Fruit fly (Drosophila melanogaster) whole organism, embryonic: ENCODE data around the gene Ilp6.
A peak's percentile ranks its signal among the peaks of the same experiment; 100 is the strongest.

Source experiments
- Ada2b ChIP-seq: fragments of 200-800 bp; sonication (Bioruptor generic); IDR thresholded peaks from 2 replicates; pipeline ENCODE4 v1.3.6; 2022; ENCODE audit warnings: missing biosample characterization, missing genetic modification characterization
- Bgb ChIP-seq: fragments of 200-800 bp; sonication (Bioruptor generic); IDR thresholded peaks from 2 replicates; pipeline ENCODE4 v1.3.6; 2022; ENCODE audit warnings: missing biosample characterization, missing genetic modification characterization; ENCODE audit not compliant: partially characterized antibody
- Blimp-1 ChIP-seq: fragments of 200-800 bp; sonication (Bioruptor generic); optimal IDR thresholded peaks from 3 replicates; lab custom pipeline; 2018; ENCODE audit warnings: missing biosample characterization, missing genetic modification characterization, mild to moderate bottlenecking, moderate library complexity, missing genetic modification reagents
- CG12659 ChIP-seq: fragments of 200-800 bp; sonication (Bioruptor generic); optimal IDR thresholded peaks from 3 replicates; lab custom pipeline; 2017; ENCODE audit warnings: mild to moderate bottlenecking, missing biosample characterization, missing genetic modification reagents, missing genetic modification characterization
- CG12942 ChIP-seq: fragments of 200-800 bp; sonication (Bioruptor generic); optimal IDR thresholded peaks from 3 replicates; lab custom pipeline; 2016; ENCODE audit warnings: missing biosample characterization, missing genetic modification characterization
- CG16863 ChIP-seq: fragments of 200-800 bp; sonication (Bioruptor generic); optimal IDR thresholded peaks from 3 replicates; lab custom pipeline; 2016; ENCODE audit warnings: missing biosample characterization, missing genetic modification characterization
- CG17802 ChIP-seq: fragments of 200-800 bp; sonication (Bioruptor generic); optimal IDR thresholded peaks from 2 replicates; lab custom pipeline; 2018; ENCODE audit warnings: missing biosample characterization, mild to moderate bottlenecking, missing genetic modification characterization, moderate library complexity
- CG17829 ChIP-seq: fragments of 200-800 bp; optimal IDR thresholded peaks from 2 replicates; lab custom pipeline; 2019; ENCODE audit warnings: missing biosample characterization, mild to moderate bottlenecking, missing genetic modification characterization, moderate library complexity
- CG18619 ChIP-seq: fragments of 200-800 bp; sonication (Bioruptor generic); optimal IDR thresholded peaks from 3 replicates; lab custom pipeline; 2017; ENCODE audit warnings: missing biosample characterization, mild to moderate bottlenecking, missing genetic modification characterization
- CG2712 ChIP-seq: fragments of 200-800 bp; optimal IDR thresholded peaks from 3 replicates; lab custom pipeline; 2019; ENCODE audit warnings: missing biosample characterization, mild to moderate bottlenecking, missing genetic modification characterization, moderate library complexity
- CG6689 ChIP-seq: fragments of 200-800 bp; sonication (Bioruptor generic); IDR thresholded peaks from 2 replicates; pipeline ENCODE4 v1.3.6; 2022; ENCODE audit warnings: missing biosample characterization, missing genetic modification characterization
- CG6854 ChIP-seq: fragments of 200-800 bp; sonication (Bioruptor generic); optimal IDR thresholded peaks from 3 replicates; lab custom pipeline; 2017; ENCODE audit warnings: missing biosample characterization, mild to moderate bottlenecking, missing genetic modification characterization
- CG8765 ChIP-seq: fragments of 200-800 bp; sonication (Bioruptor generic); IDR thresholded peaks from 2 replicates; pipeline ENCODE4 v1.3.6; 2022; ENCODE audit warnings: missing biosample characterization, missing genetic modification characterization
- CG8924 ChIP-seq: fragments of 200-800 bp; optimal IDR thresholded peaks from 3 replicates; lab custom pipeline; 2019; ENCODE audit warnings: missing biosample characterization, mild to moderate bottlenecking, missing genetic modification characterization, moderate library complexity
- CG9437 ChIP-seq: fragments of 200-800 bp; sonication (Bioruptor generic); optimal IDR thresholded peaks from 2 replicates; lab custom pipeline; 2018; ENCODE audit warnings: missing biosample characterization, mild to moderate bottlenecking, missing genetic modification characterization
- CG9797 ChIP-seq: fragments of 200-800 bp; sonication (Bioruptor generic); optimal IDR thresholded peaks from 3 replicates; lab custom pipeline; 2018; ENCODE audit warnings: missing biosample characterization, mild to moderate bottlenecking, missing genetic modification characterization
- Dad ChIP-seq: fragments of 200-800 bp; sonication (Bioruptor generic); optimal IDR thresholded peaks from 3 replicates; lab custom pipeline; 2016; ENCODE audit warnings: missing biosample characterization, missing genetic modification characterization
- Drgx ChIP-seq: fragments of 200-800 bp; sonication (Bioruptor generic); IDR thresholded peaks from 2 replicates; pipeline ENCODE4 v1.3.6; 2022; ENCODE audit warnings: missing biosample characterization, missing genetic modification characterization
- Gsc ChIP-seq: fragments of 200-800 bp; sonication (Bioruptor generic); IDR thresholded peaks from 2 replicates; pipeline ENCODE4 v1.3.6; 2022; ENCODE audit warnings: missing biosample characterization, missing genetic modification characterization
- Hey ChIP-seq: fragments of 200-800 bp; sonication (Bioruptor generic); optimal IDR thresholded peaks from 3 replicates; lab custom pipeline; 2018; ENCODE audit warnings: missing biosample characterization, mild to moderate bottlenecking, missing genetic modification characterization
- HmgZ ChIP-seq: fragments of 200-800 bp; sonication (Bioruptor generic); optimal IDR thresholded peaks from 2 replicates; lab custom pipeline; 2018; ENCODE audit warnings: missing biosample characterization, mild to moderate bottlenecking, missing genetic modification characterization
- Lhr ChIP-seq: fragments of 200-800 bp; sonication (Bioruptor generic); optimal IDR thresholded peaks from 3 replicates; lab custom pipeline; 2017; ENCODE audit warnings: mild to moderate bottlenecking, missing biosample characterization, missing genetic modification reagents, missing genetic modification characterization
- Med ChIP-seq: fragments of 200-800 bp; sonication (Bioruptor generic); peaks from one replicate; lab custom pipeline; 2016; ENCODE audit warnings: missing biosample characterization, missing genetic modification characterization, mild to moderate bottlenecking, inconsistent platforms, moderate library complexity
- Meics ChIP-seq: fragments of 200-800 bp; sonication (Bioruptor generic); optimal IDR thresholded peaks from 2 replicates; lab custom pipeline; 2017; ENCODE audit warnings: missing biosample characterization, mild to moderate bottlenecking, missing genetic modification characterization
- Mes4 ChIP-seq: fragments of 200-800 bp; sonication (Bioruptor generic); optimal IDR thresholded peaks from 2 replicates; lab custom pipeline; 2016; ENCODE audit warnings: missing biosample characterization, missing genetic modification characterization
- Mrtf ChIP-seq: fragments of 200-800 bp; sonication (Bioruptor generic); IDR thresholded peaks from 3 replicates; pipeline ENCODE4 v1.3.6; 2022; ENCODE audit warnings: missing biosample characterization, missing genetic modification characterization
- Myb ChIP-seq: fragments of 200-800 bp; sonication (Bioruptor generic); optimal IDR thresholded peaks from 2 replicates; lab custom pipeline; 2016; ENCODE audit warnings: missing biosample characterization, missing genetic modification characterization
- Side ChIP-seq: fragments of 200-800 bp; sonication (Bioruptor generic); optimal IDR thresholded peaks from 2 replicates; lab custom pipeline; 2016; ENCODE audit warnings: missing biosample characterization, missing genetic modification characterization
- Sox102F ChIP-seq: fragments of 200-800 bp; sonication (Bioruptor generic); optimal IDR thresholded peaks from 2 replicates; lab custom pipeline; 2018; ENCODE audit warnings: missing biosample characterization, mild to moderate bottlenecking, missing genetic modification characterization, moderate library complexity
- Trl ChIP-seq, 3 experiments: fragments of >200 bp in 2 of 3; fragments of 200-800 bp in 1 of 3; sonication (Bioruptor generic) in 1 of 3; optimal IDR thresholded peaks; 2 replicates in 1 of 3; 3 replicates in 2 of 3; lab custom pipeline; 2016 to 2017; ENCODE audit warnings: missing biosample characterization in 1 of 3, missing genetic modification characterization in 1 of 3
- az2 ChIP-seq: fragments of 200-800 bp; sonication (Bioruptor generic); optimal IDR thresholded peaks from 3 replicates; lab custom pipeline; 2016; ENCODE audit warnings: missing biosample characterization, missing genetic modification characterization
- bsh ChIP-seq, 2 experiments: fragments of 200-800 bp; sonication (Bioruptor generic); optimal IDR thresholded peaks; 2 replicates each; lab custom pipeline; 2017 to 2018; ENCODE audit warnings: mild to moderate bottlenecking in 2 of 2, missing biosample characterization in 2 of 2, missing genetic modification characterization in 2 of 2, moderate library complexity in 1 of 2
- dmrt11E ChIP-seq: fragments of 200-800 bp; sonication (Bioruptor generic); optimal IDR thresholded peaks from 3 replicates; lab custom pipeline; 2018; ENCODE audit warnings: missing biosample characterization, mild to moderate bottlenecking, missing genetic modification characterization, moderate library complexity
- dmrt99B ChIP-seq: fragments of 200-800 bp; sonication (Bioruptor generic); optimal IDR thresholded peaks from 2 replicates; lab custom pipeline; 2018; ENCODE audit warnings: missing biosample characterization, mild to moderate bottlenecking, missing genetic modification characterization, moderate library complexity
- en ChIP-seq: fragments of 200-800 bp; sonication (Bioruptor generic); optimal IDR thresholded peaks from 2 replicates; lab custom pipeline; 2016; ENCODE audit warnings: missing biosample characterization, missing genetic modification characterization
- ewg ChIP-seq: fragments of 200-800 bp; sonication (Bioruptor generic); optimal IDR thresholded peaks from 3 replicates; lab custom pipeline; 2017; ENCODE audit warnings: mild to moderate bottlenecking, missing biosample characterization, missing genetic modification reagents, missing genetic modification characterization
- fd3F ChIP-seq: fragments of 200-800 bp; sonication (Bioruptor generic); optimal IDR thresholded peaks from 2 replicates; lab custom pipeline; 2018; ENCODE audit warnings: missing biosample characterization, mild to moderate bottlenecking, missing genetic modification characterization, moderate library complexity
- h ChIP-seq: fragments of >200 bp; optimal IDR thresholded peaks from 2 replicates; lab custom pipeline; 2017
- hth ChIP-seq: fragments of >200 bp; optimal IDR thresholded peaks from 2 replicates; lab custom pipeline; 2017; ENCODE audit warnings: inconsistent platforms
- jing ChIP-seq: fragments of 200-800 bp; sonication (Bioruptor generic); optimal IDR thresholded peaks from 2 replicates; lab custom pipeline; 2018; ENCODE audit warnings: missing biosample characterization, mild to moderate bottlenecking, missing genetic modification characterization
- kay ChIP-seq: fragments of 200-800 bp; sonication (Bioruptor generic); optimal IDR thresholded peaks from 2 replicates; lab custom pipeline; 2016; ENCODE audit warnings: missing biosample characterization, missing genetic modification characterization
- kni ChIP-seq: fragments of 200-800 bp; sonication (Bioruptor generic); optimal IDR thresholded peaks from 3 replicates; lab custom pipeline; 2017; ENCODE audit warnings: mild to moderate bottlenecking, missing biosample characterization, missing genetic modification reagents, missing genetic modification characterization
- lab ChIP-seq: fragments of 200-800 bp; sonication (Bioruptor generic); optimal IDR thresholded peaks from 3 replicates; lab custom pipeline; 2017; ENCODE audit warnings: missing biosample characterization, missing genetic modification characterization, mild to moderate bottlenecking, moderate library complexity, missing genetic modification reagents
- lmd ChIP-seq: fragments of 200-800 bp; sonication (Bioruptor generic); IDR thresholded peaks from 2 replicates; pipeline ENCODE4 v1.3.6; 2022; ENCODE audit warnings: missing biosample characterization, missing genetic modification characterization
- nmo ChIP-seq: fragments of 200-800 bp; sonication (Bioruptor generic); optimal IDR thresholded peaks from 2 replicates; lab custom pipeline; 2018; ENCODE audit warnings: missing biosample characterization, mild to moderate bottlenecking, missing genetic modification characterization, moderate library complexity
- org-1 ChIP-seq: fragments of 200-800 bp; sonication (Bioruptor generic); optimal IDR thresholded peaks from 2 replicates; lab custom pipeline; 2017; ENCODE audit warnings: missing biosample characterization, missing genetic modification characterization
- prd ChIP-seq, 3 experiments: fragments of >200 bp in 2 of 3; fragments of 200-800 bp in 1 of 3; sonication (Bioruptor generic) in 1 of 3; optimal IDR thresholded peaks in 2 of 3; IDR thresholded peaks in 1 of 3; 2 replicates in 2 of 3; 3 replicates in 1 of 3; pipeline versions ENCODE4 v1.3.6 to Lab custom; 2017 to 2022; ENCODE audit warnings: missing biosample characterization in 1 of 3, missing genetic modification characterization in 1 of 3
- ro ChIP-seq: fragments of 200-800 bp; sonication (Bioruptor generic); IDR thresholded peaks from 2 replicates; pipeline ENCODE4 v1.3.6; 2022; ENCODE audit warnings: missing biosample characterization, missing genetic modification characterization
- sens ChIP-seq: fragments of 200-800 bp; sonication (Bioruptor generic); peaks from one replicate; lab custom pipeline; 2016; ENCODE audit warnings: missing biosample characterization, missing genetic modification characterization
- slbo ChIP-seq: fragments of 200-800 bp; sonication (Bioruptor generic); IDR thresholded peaks from 2 replicates; pipeline ENCODE4 v1.3.6; 2022; ENCODE audit warnings: missing biosample characterization, missing genetic modification characterization
- slou ChIP-seq: fragments of 200-800 bp; sonication (Bioruptor generic); optimal IDR thresholded peaks from 3 replicates; lab custom pipeline; 2016; ENCODE audit warnings: missing biosample characterization, missing genetic modification characterization

The Ilp6 gene

DNA sequence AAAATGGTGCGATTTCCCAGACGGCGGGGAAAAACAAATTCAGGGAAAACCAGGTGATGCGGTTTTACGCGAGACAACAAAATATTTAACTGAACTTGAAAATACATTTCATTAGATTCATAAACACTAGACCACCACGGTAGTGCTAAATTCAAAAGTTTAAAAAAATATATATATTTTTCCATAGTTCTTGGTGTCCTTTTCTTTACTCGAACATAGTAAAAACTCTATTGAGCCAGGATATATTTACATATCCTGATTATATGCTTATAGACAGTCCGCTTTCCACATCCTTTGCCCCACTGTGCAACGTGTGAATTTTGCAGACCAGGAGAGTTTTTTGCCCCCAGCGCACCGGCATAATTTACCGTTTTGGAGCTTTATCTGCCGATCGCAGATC is 30.9 kb upstream of the Ilp6 start (continued):
- TF ChIP-seq CG2712 (tag; lab: Kevin White, UChicago) = peak; percentile 47
- TF ChIP-seq bsh (GFP tag; optimal IDR thresholded peaks at IDR 0.05; lab: Kevin White, UChicago) = peak; percentile 1 to 23
- TF ChIP-seq Mrtf (GFP tag; lab: Robert Waterston, UW) = no peak
- TF ChIP-seq CG17802 (tag; lab: Kevin White, UChicago) = no peak
- peak; percentile 19 for TF ChIP-seq az2
- no peak for TF ChIP-seq Mes4
- no peak for TF ChIP-seq Ada2b
- TF ChIP-seq slou (GFP tag; lab: Kevin White, UChicago) = no peak
- no peak for TF ChIP-seq kni (GFP tag; lab: Kevin White, UChicago)
- TF ChIP-seq hth = no peak
- no peak for TF ChIP-seq CG18619 (GFP tag; lab: Kevin White, UChicago)
- no peak for TF ChIP-seq jing (GFP tag; lab: Kevin White, UChicago)
- peak; percentile 14 for TF ChIP-seq Blimp-1 (GFP tag; lab: Kevin White, UChicago)
- no peak for TF ChIP-seq Dad (GFP tag; lab: Kevin White, UChicago)
- no peak for TF ChIP-seq CG8765
- no peak for TF ChIP-seq Lhr (GFP tag; lab: Kevin White, UChicago)
- TF ChIP-seq Bgb (GFP tag; lab: Robert Waterston, UW) = no peak
- peak; percentile 7 for TF ChIP-seq CG17829 (tag; lab: Kevin White, UChicago)
- TF ChIP-seq CG12659 = no peak
- TF ChIP-seq nmo = peak; percentile 29
- TF ChIP-seq CG16863 (GFP tag; lab: Kevin White, UChicago) = no peak
- TF ChIP-seq Trl (optimal IDR thresholded peaks at IDR 0.05; lab: Kevin White, UChicago) = no peak
- no peak for TF ChIP-seq Trl (GFP tag; optimal IDR thresholded peaks at IDR 0.05; lab: Kevin White, UChicago)
- TF ChIP-seq Drgx (GFP tag; lab: Robert Waterston, UW) = peak; percentile 55; the same call in 1 of the 2 replicates
- TF ChIP-seq CG9437 (GFP tag; lab: Kevin White, UChicago) = peak; percentile 12
- TF ChIP-seq Med (GFP tag; lab: Kevin White, UChicago) = peak; percentile 69
- TF ChIP-seq sens = peak; percentile 79
- TF ChIP-seq lmd (GFP tag; lab: Robert Waterston, UW) = peak; percentile 29; the same call in 1 of the 2 replicates
- peak; percentile 7 for TF ChIP-seq CG12942
- TF ChIP-seq ewg (GFP tag; lab: Kevin White, UChicago) = no peak
- TF ChIP-seq Side = no peak
- no peak for TF ChIP-seq fd3F (GFP tag; lab: Kevin White, UChicago)
- TF ChIP-seq h (lab: Kevin White, UChicago) = no peak
- TF ChIP-seq lab (GFP tag; lab: Kevin White, UChicago) = peak; percentile 8
- 0 out of 2 replicates have a peak, but pooled peaks have one; percentile 15 for TF ChIP-seq slbo (GFP tag; lab: Robert Waterston, UW)
- no peak for TF ChIP-seq Myb (GFP tag; lab: Kevin White, UChicago)
- TF ChIP-seq Gsc (GFP tag; lab: Robert Waterston, UW) = no peak
- no peak for TF ChIP-seq HmgZ (tag; lab: Kevin White, UChicago)
- peak; percentile 23; the same call in 1 of the 2 replicates for TF ChIP-seq CG6689 (GFP tag; lab: Robert Waterston, UW)
- no peak for TF ChIP-seq Hey (tag; lab: Kevin White, UChicago)
- TF ChIP-seq dmrt99B = peak; percentile 39
- no peak for TF ChIP-seq prd (optimal IDR thresholded peaks at IDR 0.05; lab: Kevin White, UChicago)
- TF ChIP-seq prd (GFP tag; IDR thresholded peaks at IDR 0.05; lab: Robert Waterston, UW) = peak; percentile 47; the same call in 1 of the 3 replicates
- TF ChIP-seq en = no peak
- TF ChIP-seq CG9797 (GFP tag; lab: Kevin White, UChicago) = no peak
- TF ChIP-seq Meics (GFP tag; lab: Kevin White, UChicago) = no peak
- TF ChIP-seq CG8924 (tag; lab: Kevin White, UChicago) = no peak
- TF ChIP-seq Sox102F (GFP tag; lab: Kevin White, UChicago) = peak; percentile 54
- no peak for TF ChIP-seq kay
- no peak for TF ChIP-seq ro (GFP tag; lab: Robert Waterston, UW)
- TF ChIP-seq org-1 = no peak
- peak; percentile 1 for TF ChIP-seq dmrt11E (tag; lab: Kevin White, UChicago)
- no peak for TF ChIP-seq CG6854
